Fruit fly (Drosophila melanogaster): ENCODE results near the gene Nufip.

Gene Nufip

DNA sequence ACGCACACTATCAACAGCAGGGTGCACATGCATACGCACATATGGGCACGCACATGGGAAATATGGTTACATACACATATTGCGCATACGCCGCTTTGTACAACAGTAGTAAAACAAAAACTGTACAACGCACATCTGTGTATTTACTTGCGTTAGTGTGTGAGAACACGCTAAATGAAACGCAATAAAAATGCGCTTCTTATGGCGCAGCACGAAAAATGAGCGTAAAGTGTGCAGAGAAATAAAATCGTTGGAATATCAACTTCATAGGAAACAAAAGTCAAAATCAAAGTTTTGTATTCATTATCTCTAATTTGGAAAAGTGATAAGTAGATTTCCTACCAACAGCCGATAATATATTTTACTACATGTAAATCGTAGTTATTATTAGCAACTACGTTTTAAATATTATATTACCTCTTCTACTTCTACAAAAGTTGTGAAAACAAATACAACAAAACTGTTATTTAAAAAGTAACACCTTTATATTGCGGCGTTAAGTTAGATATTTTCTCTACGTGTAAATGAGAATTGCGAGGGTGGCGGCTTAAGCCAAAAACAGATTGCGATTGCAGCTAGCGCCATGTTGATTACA, 8.2 kb upstream of the Nufip start (continued):
- TF ChIP-seq CG10147 (GFP tag; optimal IDR thresholded peaks at IDR 0.05), result peak; percentile 41
- no peak for TF ChIP-seq HmgZ (tag; optimal IDR thresholded peaks at IDR 0.05)
- no peak for TF ChIP-seq CkIIα-i1 (GFP tag; IDR thresholded peaks at IDR 0.05)
- TF ChIP-seq Drgx (GFP tag; IDR thresholded peaks at IDR 0.05), result peak; percentile 87
- TF ChIP-seq kni (GFP tag; optimal IDR thresholded peaks at IDR 0.05), result no peak
- TF ChIP-seq repo (GFP tag; optimal IDR thresholded peaks at IDR 0.05), result no peak
- TF ChIP-seq slp2 (GFP tag; optimal IDR thresholded peaks at IDR 0.05), result no peak
- TF ChIP-seq ERR (GFP tag; optimal IDR thresholded peaks at IDR 0.05), result no peak
- TF ChIP-seq TFAM (GFP tag; optimal IDR thresholded peaks at IDR 0.05), result no peak
- TF ChIP-seq Jarid2 (GFP tag; optimal IDR thresholded peaks at IDR 0.05), result peak; percentile 2
- TF ChIP-seq dimm (GFP tag; IDR thresholded peaks at IDR 0.05), result no peak
- TF ChIP-seq btn (GFP tag; optimal IDR thresholded peaks at IDR 0.05), result no peak
- TF ChIP-seq tx (GFP tag; optimal IDR thresholded peaks at IDR 0.05), result no peak
- no peak for TF ChIP-seq sim (GFP tag; IDR thresholded peaks at IDR 0.05)
- no peak for TF ChIP-seq Spps (tag; optimal IDR thresholded peaks at IDR 0.05)
- TF ChIP-seq ato (GFP tag; IDR thresholded peaks at IDR 0.05; ENCODE audit: partially characterized antibody), result no peak
- TF ChIP-seq CG3726 (GFP tag; IDR thresholded peaks at IDR 0.05), result no peak
- no peak for TF ChIP-seq CG42726 (GFP tag; IDR thresholded peaks at IDR 0.05; ENCODE audit: partially characterized antibody)
- no peak for TF ChIP-seq Atf3 (GFP tag; optimal IDR thresholded peaks at IDR 0.05)
- TF ChIP-seq CG1832 (GFP tag; optimal IDR thresholded peaks at IDR 0.05), result no peak
- TF ChIP-seq ap (GFP tag; IDR thresholded peaks at IDR 0.05), result no peak
- peak; percentile 25 for TF ChIP-seq lilli (GFP tag; optimal IDR thresholded peaks at IDR 0.05)
- no peak for TF ChIP-seq Gsc (GFP tag; IDR thresholded peaks at IDR 0.05)
- TF ChIP-seq crc (GFP tag; optimal IDR thresholded peaks at IDR 0.05), result no peak
- no peak for TF ChIP-seq CG12942 (GFP tag; optimal IDR thresholded peaks at IDR 0.05)
- TF ChIP-seq sr (GFP tag; IDR thresholded peaks at IDR 0.05), result peak; percentile 43; the same call in 1 of the 3 replicates
- TF ChIP-seq CG6254 (GFP tag; optimal IDR thresholded peaks at IDR 0.05), result peak; percentile 56
- no peak for TF ChIP-seq ash1 (GFP tag; optimal IDR thresholded peaks at IDR 0.05)
- TF ChIP-seq lov (optimal IDR thresholded peaks at IDR 0.05), result no peak
- TF ChIP-seq lov (GFP tag; IDR thresholded peaks at IDR 0.05), result no peak
- TF ChIP-seq ind (GFP tag; optimal IDR thresholded peaks at IDR 0.05), result peak; percentile 32
- peak; percentile 55 for TF ChIP-seq CG5180 (GFP tag; optimal IDR thresholded peaks at IDR 0.05)
- TF ChIP-seq CG4730 (GFP tag; IDR thresholded peaks at IDR 0.05), result no peak
- no peak for TF ChIP-seq Sry-β (GFP tag; optimal IDR thresholded peaks at IDR 0.05)
- TF ChIP-seq Sox100B (GFP tag; optimal IDR thresholded peaks at IDR 0.05), result peak; percentile 82
- no peak for TF ChIP-seq CG4404 (GFP tag; IDR thresholded peaks at IDR 0.05)
- no peak for TF ChIP-seq HLH4C (GFP tag; IDR thresholded peaks at IDR 0.05; ENCODE audit: partially characterized antibody)
- TF ChIP-seq CG12104 (GFP tag; optimal IDR thresholded peaks at IDR 0.05), result peak; percentile 42
- TF ChIP-seq ftz-f1 (GFP tag; optimal IDR thresholded peaks at IDR 0.05), result no peak
- no peak for TF ChIP-seq CG7928 (GFP tag; optimal IDR thresholded peaks at IDR 0.05)
- TF ChIP-seq CG2712 (tag; optimal IDR thresholded peaks at IDR 0.05), result peak; percentile 62
- TF ChIP-seq CG5245 (GFP tag; optimal IDR thresholded peaks at IDR 0.05), result no peak
- TF ChIP-seq Pdp1 (GFP tag; optimal IDR thresholded peaks at IDR 0.05), result peak in 1 of 2 experiments; percentile 13
- no peak for TF ChIP-seq CG11456 (GFP tag; IDR thresholded peaks at IDR 0.05)
- TF ChIP-seq her (GFP tag; optimal IDR thresholded peaks at IDR 0.05), result no peak
- no peak for TF ChIP-seq p53 (GFP tag; optimal IDR thresholded peaks at IDR 0.05)
- TF ChIP-seq CG3995 (GFP tag; optimal IDR thresholded peaks at IDR 0.05), result no peak
- no peak for TF ChIP-seq CG12769 (tag; optimal IDR thresholded peaks at IDR 0.05)
- TF ChIP-seq Vsx1 (GFP tag; optimal IDR thresholded peaks at IDR 0.05), result no peak
- no peak for TF ChIP-seq Dip3 (GFP tag; optimal IDR thresholded peaks at IDR 0.05)
- peak; percentile 40 for TF ChIP-seq CG10267 (tag; optimal IDR thresholded peaks at IDR 0.05)

Measured in whole organism, embryonic.